Fruit fly (Drosophila melanogaster) whole organism, adult: ENCODE results near the gene glec.

Experiments used
- CG11617 ChIP-seq: fragments of 200-800 bp; sonication (Bioruptor generic); optimal IDR thresholded peaks from 2 replicates; lab custom pipeline; 2017; ENCODE audit warnings: mild to moderate bottlenecking, missing biosample characterization, missing genetic modification reagents, missing genetic modification characterization
- CG12768 ChIP-seq: fragments of 200-800 bp; sonication (Bioruptor generic); optimal IDR thresholded peaks from 2 replicates; lab custom pipeline; 2017; ENCODE audit warnings: missing biosample characterization, missing genetic modification characterization, mild to moderate bottlenecking, moderate library complexity, missing genetic modification reagents
- CG14711 ChIP-seq: fragments of 200-800 bp; sonication (Bioruptor generic); optimal IDR thresholded peaks from 2 replicates; lab custom pipeline; 2018; ENCODE audit warnings: missing biosample characterization, mild to moderate bottlenecking, missing genetic modification characterization, moderate library complexity
- CG1620 ChIP-seq: fragments of 200-800 bp; sonication (Bioruptor generic); optimal IDR thresholded peaks from 2 replicates; lab custom pipeline; 2016; ENCODE audit warnings: missing biosample characterization, missing genetic modification characterization
- CG33017 ChIP-seq: fragments of 200-800 bp; sonication (Bioruptor generic); optimal IDR thresholded peaks from 2 replicates; lab custom pipeline; 2018; ENCODE audit warnings: missing biosample characterization, mild to moderate bottlenecking, missing genetic modification characterization, moderate library complexity
- CG5204 ChIP-seq: fragments of 200-800 bp; sonication (Bioruptor generic); optimal IDR thresholded peaks from 2 replicates; lab custom pipeline; 2016; ENCODE audit warnings: missing biosample characterization, missing genetic modification characterization
- CG7045 ChIP-seq: fragments of 200-800 bp; sonication (Bioruptor generic); optimal IDR thresholded peaks from 2 replicates; lab custom pipeline; 2017; ENCODE audit warnings: missing biosample characterization, mild to moderate bottlenecking, missing genetic modification characterization
- CG7101 ChIP-seq: fragments of 200-800 bp; sonication (Bioruptor generic); optimal IDR thresholded peaks from 2 replicates; lab custom pipeline; 2018; ENCODE audit warnings: missing biosample characterization, mild to moderate bottlenecking, missing genetic modification characterization, moderate library complexity
- Clk ChIP-seq: fragments of 200-800 bp; sonication (Bioruptor generic); optimal IDR thresholded peaks from 2 replicates; lab custom pipeline; 2017; ENCODE audit warnings: missing biosample characterization, missing genetic modification characterization
- Crg-1 ChIP-seq: fragments of 200-800 bp; sonication (Bioruptor generic); optimal IDR thresholded peaks from 2 replicates; lab custom pipeline; 2016; ENCODE audit warnings: missing biosample characterization, missing genetic modification characterization
- Hr96 ChIP-seq: fragments of 200-800 bp; sonication (Bioruptor generic); optimal IDR thresholded peaks from 2 replicates; lab custom pipeline; 2016; ENCODE audit warnings: missing biosample characterization, missing genetic modification characterization
- Mnt ChIP-seq: fragments of 200-800 bp; sonication (Bioruptor generic); optimal IDR thresholded peaks from 2 replicates; lab custom pipeline; 2016; ENCODE audit warnings: missing biosample characterization, mild to moderate bottlenecking, missing genetic modification characterization
- bab1 ChIP-seq: fragments of 200-800 bp; sonication (Bioruptor generic); optimal IDR thresholded peaks from 3 replicates; lab custom pipeline; 2019; ENCODE audit warnings: missing biosample characterization, mild to moderate bottlenecking, missing genetic modification characterization, moderate library complexity
- cic ChIP-seq: fragments of 200-800 bp; sonication (Bioruptor generic); optimal IDR thresholded peaks from 2 replicates; lab custom pipeline; 2017; ENCODE audit warnings: missing biosample characterization, mild to moderate bottlenecking, missing genetic modification characterization, moderate library complexity
- cnc ChIP-seq, 2 experiments: fragments of >200 bp; optimal IDR thresholded peaks; 2 replicates each; lab custom pipeline; 2017
- kay ChIP-seq: fragments of 200-800 bp; sonication (Bioruptor generic); peaks from one replicate; lab custom pipeline; 2016; ENCODE audit warnings: missing biosample characterization, missing genetic modification characterization, borderline replicate concordance
- ovo ChIP-seq: fragments of 200-800 bp; sonication (Bioruptor generic); optimal IDR thresholded peaks from 2 replicates; lab custom pipeline; 2016; ENCODE audit warnings: missing biosample characterization, missing genetic modification characterization
- pad ChIP-seq: fragments of 200-800 bp; sonication (Bioruptor generic); optimal IDR thresholded peaks from 3 replicates; lab custom pipeline; 2017; ENCODE audit warnings: missing biosample characterization, missing genetic modification characterization, mild to moderate bottlenecking, moderate library complexity, missing genetic modification reagents
- tj ChIP-seq: fragments of 200-800 bp; sonication (Bioruptor generic); optimal IDR thresholded peaks from 3 replicates; lab custom pipeline; 2017; ENCODE audit warnings: missing biosample characterization, mild to moderate bottlenecking, missing genetic modification characterization, moderate library complexity
- toe ChIP-seq: fragments of 200-800 bp; sonication (Bioruptor generic); optimal IDR thresholded peaks from 2 replicates; lab custom pipeline; 2016; ENCODE audit warnings: missing biosample characterization, missing genetic modification characterization

Gene glec

dm6 chr3R:21887588-21888007, 31.5 kb upstream of the glec start:
- TF ChIP-seq Mnt (GFP tag; lab: Kevin White, UChicago) = no peak
- TF ChIP-seq bab1 = peak; percentile 14
- peak; percentile 14 for TF ChIP-seq CG12768 (GFP tag; lab: Kevin White, UChicago)
- peak; percentile 24 for TF ChIP-seq CG7101 (tag; lab: Kevin White, UChicago)
- peak; percentile 26 for TF ChIP-seq CG14711 (tag; lab: Kevin White, UChicago)
- no peak for TF ChIP-seq Hr96 (GFP tag; lab: Kevin White, UChicago)
- peak; percentile 54 for TF ChIP-seq kay (GFP tag; lab: Kevin White, UChicago)

- TF ChIP-seq Hr96 (GFP tag; lab: Kevin White, UChicago) (no peak), pad (GFP tag; lab: Kevin White, UChicago) (peak; percentile 26), CG12768 (GFP tag; lab: Kevin White, UChicago) (no peak), Crg-1 (peak; percentile 37), CG7101 (tag; lab: Kevin White, UChicago) (peak; percentile 18), CG5204 (no peak), Mnt (GFP tag; lab: Kevin White, UChicago) (peak; percentile 20), tj (no peak), cic (GFP tag; lab: Kevin White, UChicago) (peak; percentile 55), CG14711 (tag; lab: Kevin White, UChicago) (peak; percentile 49), kay (GFP tag; lab: Kevin White, UChicago) (peak; percentile 74)
Measured at dm6 chr3R:21886861-21887587, 31.0 kb upstream of the glec start, which contains the start of the genes CG6678 and dnd. Gene CG6678, plus strand, starts transcription at chr3R:21887029. Gene dnd, minus strand, starts transcription at chr3R:21887355.

- TF ChIP-seq ovo (GFP tag; lab: Kevin White, UChicago) (no peak), tj (no peak), CG7101 (tag; lab: Kevin White, UChicago) (no peak), bab1 (no peak), Clk (no peak)
Measured at dm6 chr3R:21885450-21885849, 29.4 kb upstream of the glec start, which contains the start of gene CG17819. Gene CG17819, minus strand, starts transcription at chr3R:21885550.

- TF ChIP-seq CG1620 (GFP tag; lab: Kevin White, UChicago) = no peak
- no peak for TF ChIP-seq cnc (optimal IDR thresholded peaks at IDR 0.05; lab: Kevin White, UChicago)
- no peak for TF ChIP-seq CG5204
- TF ChIP-seq CG12768 (GFP tag; lab: Kevin White, UChicago) = no peak
- no peak for TF ChIP-seq CG11617 (GFP tag; lab: Kevin White, UChicago)
- no peak for TF ChIP-seq CG33017 (tag; lab: Kevin White, UChicago)
- no peak for TF ChIP-seq kay (GFP tag; lab: Kevin White, UChicago)
- no peak for TF ChIP-seq toe (GFP tag; lab: Kevin White, UChicago)
- TF ChIP-seq CG7045 (GFP tag; lab: Kevin White, UChicago) = no peak
- no peak for TF ChIP-seq bab1
- no peak for TF ChIP-seq Clk
- no peak for TF ChIP-seq ovo (GFP tag; lab: Kevin White, UChicago)
- TF ChIP-seq tj = no peak
- no peak for TF ChIP-seq Hr96 (GFP tag; lab: Kevin White, UChicago)
Measured at dm6 chr3R:21884354-21884753, 28.3 kb upstream of the glec start, which contains the start of gene fit. Gene fit, minus strand, starts transcription at chr3R:21884454.

- no peak for TF ChIP-seq Clk
- TF ChIP-seq kay (GFP tag; lab: Kevin White, UChicago) = no peak
- TF ChIP-seq CG14711 (tag; lab: Kevin White, UChicago) = no peak
- no peak for TF ChIP-seq toe (GFP tag; lab: Kevin White, UChicago)
- no peak for TF ChIP-seq Hr96 (GFP tag; lab: Kevin White, UChicago)
- TF ChIP-seq cic (GFP tag; lab: Kevin White, UChicago) = no peak
- TF ChIP-seq CG11617 (GFP tag; lab: Kevin White, UChicago) = no peak
- TF ChIP-seq cnc (optimal IDR thresholded peaks at IDR 0.05; lab: Kevin White, UChicago) = no peak
- TF ChIP-seq Crg-1 = no peak
Measured at dm6 chr3R:21880510-21880909, 24.4 kb upstream of the glec start, which contains the start of gene CG31465. Gene CG31465, plus strand, starts transcription at chr3R:21880810.

dm6 chr3R:21878473-21878872, 22.4 kb upstream of the glec start, which contains the start of gene CG34148:
Gene CG34148, minus strand, starts transcription at chr3R:21878686.
- TF ChIP-seq tj (no peak), kay (GFP tag; lab: Kevin White, UChicago) (peak; percentile 6), CG7045 (GFP tag; lab: Kevin White, UChicago) (no peak)

dm6 chr3R:21877636-21878035, 21.6 kb upstream of the glec start, which contains the start of gene P5CDh2:
Gene P5CDh2, plus strand, starts transcription at chr3R:21877936.
- TF ChIP-seq CG5204 (no peak), cic (GFP tag; lab: Kevin White, UChicago) (no peak), Hr96 (GFP tag; lab: Kevin White, UChicago) (no peak), tj (no peak), pad (GFP tag; lab: Kevin White, UChicago) (no peak), CG33017 (tag; lab: Kevin White, UChicago) (no peak), cnc (optimal IDR thresholded peaks at IDR 0.05; lab: Kevin White, UChicago) (no peak), Crg-1 (no peak), Clk (no peak), CG7101 (tag; lab: Kevin White, UChicago) (no peak), kay (GFP tag; lab: Kevin White, UChicago) (no peak), toe (GFP tag; lab: Kevin White, UChicago) (no peak), CG1620 (GFP tag; lab: Kevin White, UChicago) (no peak), Mnt (GFP tag; lab: Kevin White, UChicago) (no peak)
